Fruit fly (Drosophila melanogaster) whole organism, embryonic: ENCODE results near the gene nwk.

Source experiments
- Aef1 ChIP-seq: fragments of 200-800 bp; sonication (Bioruptor generic); IDR thresholded peaks from 3 replicates; pipeline ENCODE4 v1.3.6; 2022; ENCODE audit warnings: missing biosample characterization, missing genetic modification characterization
- Atf3 ChIP-seq: fragments of 200-800 bp; sonication (Bioruptor generic); optimal IDR thresholded peaks from 3 replicates; lab custom pipeline; 2016; ENCODE audit warnings: missing biosample characterization, missing genetic modification characterization
- CG1024 ChIP-seq: fragments of 200-800 bp; sonication (Bioruptor generic); IDR thresholded peaks from 2 replicates; pipeline ENCODE4 v1.3.6; 2022; ENCODE audit warnings: missing biosample characterization, missing genetic modification characterization
- CG10267 ChIP-seq: fragments of 200-800 bp; sonication (Bioruptor generic); optimal IDR thresholded peaks from 2 replicates; lab custom pipeline; 2018; ENCODE audit warnings: missing biosample characterization, mild to moderate bottlenecking, missing genetic modification characterization, moderate library complexity
- CG10321 ChIP-seq: fragments of 200-800 bp; sonication (Bioruptor generic); IDR thresholded peaks from 2 replicates; pipeline ENCODE4 v1.3.6; 2022; ENCODE audit warnings: missing biosample characterization, missing genetic modification characterization
- CG10431 ChIP-seq: fragments of 200-800 bp; sonication (Bioruptor generic); optimal IDR thresholded peaks from 3 replicates; lab custom pipeline; 2018; ENCODE audit warnings: missing biosample characterization, mild to moderate bottlenecking, missing genetic modification characterization
- CG10462 ChIP-seq: fragments of 200-800 bp; sonication (Bioruptor generic); optimal IDR thresholded peaks from 2 replicates; lab custom pipeline; 2016; ENCODE audit warnings: missing biosample characterization, missing genetic modification characterization
- CG11398 ChIP-seq: fragments of 200-800 bp; sonication (Bioruptor generic); optimal IDR thresholded peaks from 2 replicates; lab custom pipeline; 2016; ENCODE audit warnings: missing biosample characterization, missing genetic modification characterization
- CG11695 ChIP-seq: fragments of 200-800 bp; sonication (Bioruptor generic); IDR thresholded peaks from 3 replicates; pipeline ENCODE4 v1.3.6; 2022; ENCODE audit warnings: missing biosample characterization, missing genetic modification characterization
- CG11696 ChIP-seq: fragments of 200-800 bp; sonication (Bioruptor generic); IDR thresholded peaks from 2 replicates; pipeline ENCODE4 v1.3.6; 2022; ENCODE audit warnings: missing biosample characterization, missing genetic modification characterization
- CG12942 ChIP-seq: fragments of 200-800 bp; sonication (Bioruptor generic); optimal IDR thresholded peaks from 3 replicates; lab custom pipeline; 2016; ENCODE audit warnings: missing biosample characterization, missing genetic modification characterization
- CG15479 ChIP-seq: fragments of 200-800 bp; sonication (Bioruptor generic); optimal IDR thresholded peaks from 3 replicates; lab custom pipeline; 2019; ENCODE audit warnings: missing biosample characterization, mild to moderate bottlenecking, missing genetic modification characterization, moderate library complexity
- CG1602 ChIP-seq: fragments of 200-800 bp; sonication (Bioruptor generic); optimal IDR thresholded peaks from 3 replicates; lab custom pipeline; 2016; ENCODE audit warnings: missing biosample characterization, missing genetic modification characterization
- CG16813 ChIP-seq: fragments of 200-800 bp; sonication (Bioruptor generic); IDR thresholded peaks from 3 replicates; pipeline ENCODE4 v1.3.6; 2022; ENCODE audit warnings: missing biosample characterization, missing genetic modification characterization; ENCODE audit not compliant: partially characterized antibody
- CG17385 ChIP-seq: fragments of 200-800 bp; sonication (Bioruptor generic); optimal IDR thresholded peaks from 3 replicates; lab custom pipeline; 2018; ENCODE audit warnings: missing biosample characterization, mild to moderate bottlenecking, missing genetic modification characterization
- CG17829 ChIP-seq: fragments of 200-800 bp; optimal IDR thresholded peaks from 2 replicates; lab custom pipeline; 2019; ENCODE audit warnings: missing biosample characterization, mild to moderate bottlenecking, missing genetic modification characterization, moderate library complexity
- CG1792 ChIP-seq: fragments of 200-800 bp; sonication (Bioruptor generic); optimal IDR thresholded peaks from 2 replicates; lab custom pipeline; 2016; ENCODE audit warnings: missing biosample characterization, missing genetic modification characterization
- CG2129 ChIP-seq: fragments of 200-800 bp; sonication (Bioruptor generic); IDR thresholded peaks from 2 replicates; pipeline ENCODE4 v1.3.6; 2022; ENCODE audit warnings: missing biosample characterization, missing genetic modification characterization; ENCODE audit not compliant: partially characterized antibody
- CG2712 ChIP-seq: fragments of 200-800 bp; optimal IDR thresholded peaks from 3 replicates; lab custom pipeline; 2019; ENCODE audit warnings: missing biosample characterization, mild to moderate bottlenecking, missing genetic modification characterization, moderate library complexity
- CG3065 ChIP-seq: fragments of 200-800 bp; sonication (Bioruptor generic); optimal IDR thresholded peaks from 2 replicates; lab custom pipeline; 2016; ENCODE audit warnings: missing biosample characterization, missing genetic modification characterization
- CG3995 ChIP-seq: fragments of 200-800 bp; sonication (Bioruptor generic); optimal IDR thresholded peaks from 3 replicates; lab custom pipeline; 2016; ENCODE audit warnings: missing biosample characterization, missing genetic modification characterization
- CG6813 ChIP-seq: fragments of 200-800 bp; sonication (Bioruptor generic); optimal IDR thresholded peaks from 2 replicates; lab custom pipeline; 2017; ENCODE audit warnings: missing biosample characterization, missing genetic modification characterization, mild to moderate bottlenecking, moderate library complexity, missing genetic modification reagents
- CG9437 ChIP-seq: fragments of 200-800 bp; sonication (Bioruptor generic); optimal IDR thresholded peaks from 2 replicates; lab custom pipeline; 2018; ENCODE audit warnings: missing biosample characterization, mild to moderate bottlenecking, missing genetic modification characterization
- CoRest ChIP-seq: fragments of 200-800 bp; sonication (Bioruptor generic); optimal IDR thresholded peaks from 3 replicates; lab custom pipeline; 2018; ENCODE audit warnings: missing biosample characterization, mild to moderate bottlenecking, missing genetic modification characterization, moderate library complexity
- Dfd ChIP-seq, 2 experiments: fragments of >200 bp; optimal IDR thresholded peaks; 2 replicates each; lab custom pipeline; 2017; ENCODE audit warnings: missing biosample characterization in 2 of 2, missing genetic modification characterization in 2 of 2
- H15 ChIP-seq: fragments of 200-800 bp; sonication (Bioruptor generic); IDR thresholded peaks from 3 replicates; pipeline ENCODE4 v1.3.6; 2022; ENCODE audit warnings: missing biosample characterization, missing genetic modification characterization
- Hr78 ChIP-seq, 2 experiments: fragments of 200-800 bp in 1 of 2; fragments of >200 bp in 1 of 2; sonication (Bioruptor generic) in 1 of 2; optimal IDR thresholded peaks; 2 replicates each; lab custom pipeline; 2017 to 2019; ENCODE audit warnings: missing biosample characterization in 2 of 2, missing genetic modification characterization in 2 of 2, mild to moderate bottlenecking in 1 of 2, moderate library complexity in 1 of 2
- Jarid2 ChIP-seq: fragments of 200-800 bp; sonication (Bioruptor generic); optimal IDR thresholded peaks from 3 replicates; lab custom pipeline; 2017; ENCODE audit warnings: mild to moderate bottlenecking, missing biosample characterization, missing genetic modification reagents, missing genetic modification characterization
- Max ChIP-seq: fragments of 200-800 bp; sonication (Bioruptor generic); optimal IDR thresholded peaks from 2 replicates; lab custom pipeline; 2016; ENCODE audit warnings: missing biosample characterization, mild to moderate bottlenecking, missing genetic modification characterization
- Nf-YB ChIP-seq: fragments of 200-800 bp; sonication (Bioruptor generic); optimal IDR thresholded peaks from 3 replicates; lab custom pipeline; 2019; ENCODE audit warnings: missing biosample characterization, mild to moderate bottlenecking, missing genetic modification characterization, moderate library complexity
- PHDP ChIP-seq: fragments of 200-800 bp; sonication (Bioruptor generic); optimal IDR thresholded peaks from 3 replicates; lab custom pipeline; 2018; ENCODE audit warnings: missing biosample characterization, mild to moderate bottlenecking, missing genetic modification characterization, moderate library complexity
- Ravus ChIP-seq: fragments of 200-800 bp; sonication (Bioruptor generic); IDR thresholded peaks from 2 replicates; pipeline ENCODE4 v1.3.6; 2022; ENCODE audit warnings: missing biosample characterization, missing genetic modification characterization
- Scr ChIP-seq: fragments of 200-800 bp; sonication (Bioruptor generic); IDR thresholded peaks from 2 replicates; pipeline ENCODE4 v1.3.6; 2022; ENCODE audit warnings: missing biosample characterization, missing genetic modification characterization; ENCODE audit not compliant: partially characterized antibody
- Usf ChIP-seq: fragments of 200-800 bp; sonication (Bioruptor generic); optimal IDR thresholded peaks from 2 replicates; lab custom pipeline; 2017; ENCODE audit warnings: missing genotype, missing biosample characterization, missing genetic modification characterization
- Vsx1 ChIP-seq: fragments of 200-800 bp; sonication (Bioruptor generic); optimal IDR thresholded peaks from 2 replicates; lab custom pipeline; 2017; ENCODE audit warnings: missing biosample characterization, mild to moderate bottlenecking, missing genetic modification characterization, missing genetic modification reagents
- bab2 ChIP-seq: fragments of 200-800 bp; sonication (Bioruptor generic); optimal IDR thresholded peaks from 2 replicates; lab custom pipeline; 2016; ENCODE audit warnings: missing biosample characterization, missing genetic modification characterization
- bcd ChIP-seq: fragments of 200-800 bp; sonication (Bioruptor generic); optimal IDR thresholded peaks from 2 replicates; lab custom pipeline; 2017; ENCODE audit warnings: missing biosample characterization, mild to moderate bottlenecking, missing genetic modification characterization
- cas ChIP-seq: fragments of 200-800 bp; sonication (Bioruptor generic); IDR thresholded peaks from 2 replicates; pipeline ENCODE4 v1.3.6; 2022; ENCODE audit warnings: missing biosample characterization, missing genetic modification characterization
- croc ChIP-seq: fragments of 200-800 bp; sonication (Bioruptor generic); conservative IDR thresholded peaks from 3 replicates; pipeline ENCODE4 v1.3.6; 2022; ENCODE audit warnings: missing biosample characterization, missing genetic modification characterization
- disco-r ChIP-seq: fragments of 200-800 bp; sonication (Bioruptor generic); optimal IDR thresholded peaks from 2 replicates; lab custom pipeline; 2016; ENCODE audit warnings: missing biosample characterization, missing genetic modification characterization
- gcm ChIP-seq: fragments of 200-800 bp; sonication (Bioruptor generic); optimal IDR thresholded peaks from 2 replicates; lab custom pipeline; 2019; ENCODE audit warnings: missing biosample characterization, mild to moderate bottlenecking, missing genetic modification characterization, moderate library complexity
- grau ChIP-seq: fragments of 200-800 bp; optimal IDR thresholded peaks from 3 replicates; lab custom pipeline; 2019; ENCODE audit warnings: missing biosample characterization, mild to moderate bottlenecking, missing genetic modification characterization, moderate library complexity
- ind ChIP-seq: fragments of 200-800 bp; sonication (Bioruptor generic); optimal IDR thresholded peaks from 3 replicates; lab custom pipeline; 2016; ENCODE audit warnings: missing biosample characterization, missing genetic modification characterization
- mld ChIP-seq: fragments of 200-800 bp; sonication (Bioruptor generic); IDR thresholded peaks from 3 replicates; pipeline ENCODE4 v1.3.6; 2022; ENCODE audit warnings: missing biosample characterization, missing genetic modification characterization; ENCODE audit not compliant: partially characterized antibody
- pros ChIP-seq: fragments of 200-800 bp; sonication (Bioruptor generic); optimal IDR thresholded peaks from 3 replicates; lab custom pipeline; 2019; ENCODE audit warnings: missing biosample characterization, mild to moderate bottlenecking, missing genetic modification characterization, moderate library complexity
- slbo ChIP-seq: fragments of 200-800 bp; sonication (Bioruptor generic); IDR thresholded peaks from 2 replicates; pipeline ENCODE4 v1.3.6; 2022; ENCODE audit warnings: missing biosample characterization, missing genetic modification characterization
- sr ChIP-seq: fragments of 200-800 bp; sonication (Bioruptor generic); IDR thresholded peaks from 3 replicates; pipeline ENCODE4 v1.3.6; 2022; ENCODE audit warnings: missing biosample characterization, missing genetic modification characterization
- toy ChIP-seq: fragments of 200-800 bp; sonication (Bioruptor generic); IDR thresholded peaks from 2 replicates; pipeline ENCODE4 v1.3.6; 2022; ENCODE audit warnings: missing biosample characterization, missing genetic modification characterization
- zf30C ChIP-seq: fragments of 200-800 bp; sonication (Bioruptor generic); optimal IDR thresholded peaks from 3 replicates; lab custom pipeline; 2018; ENCODE audit warnings: missing biosample characterization, mild to moderate bottlenecking, missing genetic modification characterization

nwk gene

DNA sequence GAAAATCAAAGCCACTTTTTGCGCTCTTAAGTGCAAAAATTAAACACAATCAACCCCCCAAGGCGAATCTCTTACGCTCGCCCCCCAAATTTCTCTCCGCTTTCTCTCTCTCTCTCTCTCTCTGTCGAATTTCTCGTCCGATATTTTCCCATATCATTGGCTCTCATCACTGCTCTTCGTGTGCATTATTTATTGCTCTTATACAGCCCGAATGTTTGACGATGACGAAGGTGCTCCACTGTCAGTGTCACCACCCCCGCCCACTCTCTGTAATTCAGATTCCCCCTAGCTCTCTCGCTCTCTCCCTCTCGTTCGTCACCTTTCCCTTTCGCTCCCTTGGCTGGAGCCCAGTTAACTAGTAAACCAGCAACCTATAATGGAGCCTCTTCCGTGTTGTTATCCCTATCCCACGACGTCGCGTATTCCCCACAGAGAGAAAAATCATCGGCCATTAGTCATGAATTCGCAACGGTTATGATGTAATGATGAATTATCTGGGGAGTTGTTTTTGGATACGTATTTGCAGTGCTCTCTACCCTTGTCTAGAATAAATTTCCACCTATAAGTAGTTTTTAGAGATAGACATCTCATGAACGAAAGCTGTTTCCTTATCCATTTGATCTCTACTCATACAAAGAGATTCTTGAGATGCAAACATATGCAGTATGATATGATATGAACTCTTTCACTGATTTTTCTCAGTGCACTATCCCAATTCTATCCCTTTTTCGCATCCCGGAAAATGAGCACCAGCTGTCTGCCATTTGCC lies 9.8 kb upstream of the nwk start (continued):
- TF ChIP-seq CG1602 (GFP tag; lab: Kevin White, UChicago) (peak; percentile 35), zf30C (GFP tag; lab: Kevin White, UChicago) (peak; percentile 59), CG10462 (GFP tag; lab: Kevin White, UChicago) (no peak), CG10431 (GFP tag; lab: Kevin White, UChicago) (no peak), H15 (GFP tag; lab: Robert Waterston, UW) (0 out of 3 replicates have a peak, but pooled peaks have one; percentile 8), PHDP (peak; percentile 27), Hr78 (GFP tag; optimal IDR thresholded peaks at IDR 0.05; lab: Kevin White, UChicago) (no peak), Nf-YB (GFP tag; lab: Kevin White, UChicago) (no peak), CG3065 (no peak), CG17385 (GFP tag; lab: Kevin White, UChicago) (peak; percentile 48), Usf (GFP tag; lab: Kevin White, UChicago) (peak; percentile 31), CG11695 (peak; percentile 53; the same call in 2 of the 3 replicates), croc (GFP tag; lab: Robert Waterston, UW) (no peak; the same call in 2 of the 3 replicates), CG17829 (peak; percentile 35), slbo (GFP tag; lab: Robert Waterston, UW) (peak; percentile 62), Jarid2 (GFP tag; lab: Kevin White, UChicago) (no peak), toy (no peak), CG3995 (GFP tag; lab: Kevin White, UChicago) (no peak), sr (GFP tag; lab: Robert Waterston, UW) (0 out of 3 replicates have a peak, but pooled peaks have one; percentile 25), Scr (GFP tag; lab: Robert Waterston, UW) (no peak), pros (GFP tag; lab: Kevin White, UChicago) (no peak), bab2 (GFP tag; lab: Kevin White, UChicago) (peak; percentile 54), gcm (GFP tag; lab: Kevin White, UChicago) (no peak), Ravus (GFP tag; lab: Robert Waterston, UW) (no peak), CG1024 (GFP tag; lab: Robert Waterston, UW) (no peak), disco-r (GFP tag; lab: Kevin White, UChicago) (peak; percentile 57), CG9437 (peak; percentile 45), CG12942 (GFP tag; lab: Kevin White, UChicago) (peak; percentile 2), Vsx1 (no peak), CG2712 (tag; lab: Kevin White, UChicago) (peak; percentile 50), CG10267 (peak; percentile 11), mld (GFP tag; lab: Robert Waterston, UW) (no peak), Atf3 (GFP tag; lab: Kevin White, UChicago) (peak; percentile 18), ind (GFP tag; lab: Kevin White, UChicago) (peak; percentile 49), CoRest (tag; lab: Kevin White, UChicago) (peak; percentile 56), CG15479 (GFP tag; lab: Kevin White, UChicago) (no peak), CG11696 (no peak), bcd (GFP tag; lab: Kevin White, UChicago) (peak; percentile 46), Max (GFP tag; lab: Kevin White, UChicago) (peak; percentile 26), Dfd (GFP tag; optimal IDR thresholded peaks at IDR 0.05; lab: Kevin White, UChicago) (no peak), cas (GFP tag; lab: Robert Waterston, UW) (no peak), Aef1 (GFP tag; lab: Robert Waterston, UW) (peak; percentile 41; the same call in 1 of the 3 replicates), CG10321 (no peak), CG1792 (GFP tag; lab: Kevin White, UChicago) (peak; percentile 34), CG2129 (GFP tag; lab: Robert Waterston, UW) (no peak), grau (tag; lab: Kevin White, UChicago) (peak; percentile 67), CG16813 (GFP tag; lab: Robert Waterston, UW) (no peak), CG11398 (peak; percentile 55), CG6813 (GFP tag; lab: Kevin White, UChicago) (peak; percentile 22)
